Worm (Caenorhabditis elegans) whole organism, L1 larva: Measurements from ENCODE around the gene F44E2.7.
A peak's percentile ranks its signal among the peaks of the same experiment; 100 is the strongest.

ENCODE experiments used
- C16A3.4 ChIP-seq: fragments of 150-350 bp; optimal IDR thresholded peaks from 2 replicates; lab custom pipeline; 2014; ENCODE audit warnings: missing biosample characterization, missing genetic modification characterization
- C34B4.2 ChIP-seq: sonication (generic microtip); optimal IDR thresholded peaks from 2 replicates; lab custom pipeline; 2017; ENCODE audit warnings: mild to moderate bottlenecking, missing genetic modification characterization, missing compliant biosample characterization
- F16B12.6 ChIP-seq: fragments of 150-350 bp; optimal IDR thresholded peaks from 2 replicates; lab custom pipeline; 2014; ENCODE audit warnings: missing biosample characterization, missing genetic modification characterization
- aha-1 ChIP-seq: fragments of 150-350 bp; optimal IDR thresholded peaks from 2 replicates; lab custom pipeline; 2014; ENCODE audit warnings: missing biosample characterization, missing genetic modification characterization
- aly-2 ChIP-seq: fragments of 150-350 bp; optimal IDR thresholded peaks from 2 replicates; lab custom pipeline; 2014; ENCODE audit warnings: missing biosample characterization, missing genetic modification characterization
- ceh-90 ChIP-seq: sonication (generic microtip); optimal IDR thresholded peaks from 2 replicates; lab custom pipeline; 2016; ENCODE audit warnings: missing genetic modification characterization, missing compliant biosample characterization
- dpl-1 ChIP-seq, 3 experiments: fragments of 150-350 bp in 2 of 3; sonication (generic microtip) in 1 of 3; optimal IDR thresholded peaks; 2 replicates each; lab custom pipeline; 2014 to 2017; ENCODE audit warnings: missing biosample characterization in 3 of 3, missing genetic modification characterization in 3 of 3, missing genetic modification reagents in 3 of 3
- efl-3 ChIP-seq: fragments of 200-800 bp; sonication (Bioruptor generic); optimal IDR thresholded peaks from 2 replicates; lab custom pipeline; 2018; ENCODE audit warnings: mild to moderate bottlenecking, missing genetic modification characterization, missing compliant biosample characterization
- egl-27 ChIP-seq, 2 experiments: fragments of 150-350 bp in 1 of 2; sonication (generic microtip); optimal IDR thresholded peaks; 3 replicates each; lab custom pipeline; 2017 to 2018; ENCODE audit warnings: missing biosample characterization in 2 of 2, missing genetic modification characterization in 2 of 2, missing genetic modification reagents in 2 of 2
- fkh-10 ChIP-seq: sonication (generic microtip); optimal IDR thresholded peaks from 2 replicates; lab custom pipeline; 2017; ENCODE audit warnings: missing biosample characterization, missing genetic modification reagents, missing genetic modification characterization
- fkh-4 ChIP-seq: sonication (generic microtip); optimal IDR thresholded peaks from 2 replicates; lab custom pipeline; 2016; ENCODE audit warnings: missing compliant biosample characterization, missing genetic modification characterization, borderline replicate concordance
- fos-1 ChIP-seq: fragments of 150-350 bp; optimal IDR thresholded peaks from 2 replicates; lab custom pipeline; 2014; ENCODE audit warnings: missing biosample characterization, missing genetic modification characterization
- grh-1 ChIP-seq: fragments of 200-800 bp; sonication (Bioruptor generic); IDR thresholded peaks from 2 replicates; pipeline ENCODE4 v1.3.6; 2022; ENCODE audit warnings: missing genetic modification reagents, missing genetic modification characterization, missing compliant biosample characterization
- irx-1 ChIP-seq: sonication (generic microtip); optimal IDR thresholded peaks from 2 replicates; lab custom pipeline; 2016; ENCODE audit warnings: missing genetic modification characterization, missing compliant biosample characterization
- isw-1 ChIP-seq: fragments of 200-800 bp; sonication (Bioruptor generic); IDR thresholded peaks from 2 replicates; pipeline ENCODE4 v1.3.6; 2022; ENCODE audit warnings: missing genetic modification characterization, missing compliant biosample characterization
- jun-1 ChIP-seq: fragments of 150-350 bp; optimal IDR thresholded peaks from 2 replicates; lab custom pipeline; 2014; ENCODE audit warnings: missing biosample characterization, missing genetic modification reagents, missing genetic modification characterization
- lin-13 ChIP-seq: fragments of 150-350 bp; optimal IDR thresholded peaks from 2 replicates; lab custom pipeline; 2014; ENCODE audit warnings: missing biosample characterization, missing genetic modification reagents, missing genetic modification characterization
- lin-14 ChIP-seq: fragments of 200-800 bp; sonication (Bioruptor generic); optimal IDR thresholded peaks from 2 replicates; lab custom pipeline; 2018; ENCODE audit warnings: mild to moderate bottlenecking, missing genetic modification characterization, moderate library complexity, missing compliant biosample characterization
- lin-39 ChIP-seq: fragments of 150-350 bp; optimal IDR thresholded peaks from 2 replicates; lab custom pipeline; 2014; ENCODE audit warnings: missing biosample characterization, missing genetic modification reagents, missing genetic modification characterization
- lir-3 ChIP-seq: sonication (generic microtip); optimal IDR thresholded peaks from 2 replicates; lab custom pipeline; 2016; ENCODE audit warnings: mild to moderate bottlenecking, missing genetic modification characterization, moderate library complexity, missing compliant biosample characterization; ENCODE audit not compliant: poor library complexity
- mab-9 ChIP-seq: fragments of 200-800 bp; sonication (Bioruptor generic); IDR thresholded peaks from 2 replicates; pipeline ENCODE4 v1.3.6; 2022; ENCODE audit warnings: missing genetic modification reagents, missing genetic modification characterization, missing compliant biosample characterization
- nhr-11 ChIP-seq: fragments of 150-350 bp; optimal IDR thresholded peaks from 2 replicates; lab custom pipeline; 2014; ENCODE audit warnings: missing biosample characterization, missing genetic modification characterization
- nhr-19 ChIP-seq: fragments of 200-800 bp; sonication (Bioruptor generic); conservative IDR thresholded peaks from 2 replicates; pipeline ENCODE4 v1.3.6; 2022; ENCODE audit warnings: missing genetic modification characterization, missing compliant biosample characterization
- nhr-237 ChIP-seq: fragments of 150-350 bp; optimal IDR thresholded peaks from 2 replicates; lab custom pipeline; 2014; ENCODE audit warnings: missing biosample characterization, missing genetic modification characterization
- nhr-77 ChIP-seq: fragments of 150-350 bp; optimal IDR thresholded peaks from 2 replicates; lab custom pipeline; 2014; ENCODE audit warnings: missing biosample characterization, missing genetic modification characterization
- nhr-85 ChIP-seq: sonication (generic microtip); peaks from one replicate; lab custom pipeline; 2016; ENCODE audit warnings: missing genetic modification characterization, inconsistent platforms, missing compliant biosample characterization
- pax-3 ChIP-seq: fragments of 200-800 bp; sonication (Bioruptor generic); optimal IDR thresholded peaks from 2 replicates; lab custom pipeline; 2018; ENCODE audit warnings: mild to moderate bottlenecking, missing genetic modification characterization, moderate library complexity, missing compliant biosample characterization
- snu-23 ChIP-seq: sonication (generic microtip); optimal IDR thresholded peaks from 2 replicates; lab custom pipeline; 2016; ENCODE audit warnings: missing genetic modification characterization, missing compliant biosample characterization
- sptf-1 ChIP-seq: fragments of 150-350 bp; optimal IDR thresholded peaks from 2 replicates; lab custom pipeline; 2014; ENCODE audit warnings: missing biosample characterization, missing genetic modification characterization
- swsn-7 ChIP-seq: sonication (generic microtip); optimal IDR thresholded peaks from 2 replicates; lab custom pipeline; 2016; ENCODE audit warnings: missing genetic modification characterization, missing compliant biosample characterization
- tlp-1 ChIP-seq: fragments of 150-350 bp; optimal IDR thresholded peaks from 2 replicates; lab custom pipeline; 2014; ENCODE audit warnings: missing biosample characterization, missing genetic modification characterization
- unc-62 ChIP-seq: fragments of 150-350 bp; optimal IDR thresholded peaks from 2 replicates; lab custom pipeline; 2014; ENCODE audit warnings: missing biosample characterization, missing genetic modification reagents, missing genetic modification characterization
- unc-98 ChIP-seq: fragments of 200-800 bp; sonication (Bioruptor generic); IDR thresholded peaks from 2 replicates; pipeline ENCODE4 v1.3.6; 2022; ENCODE audit warnings: missing genetic modification characterization, missing compliant biosample characterization
- xbp-1 ChIP-seq: sonication (generic microtip); optimal IDR thresholded peaks from 2 replicates; lab custom pipeline; 2016; ENCODE audit warnings: missing genetic modification characterization, missing compliant biosample characterization
- zag-1 ChIP-seq: fragments of 150-350 bp; optimal IDR thresholded peaks from 2 replicates; lab custom pipeline; 2014; ENCODE audit warnings: missing biosample characterization, missing genetic modification characterization
- zip-4 ChIP-seq: fragments of 200-800 bp; sonication (Bioruptor generic); optimal IDR thresholded peaks from 2 replicates; lab custom pipeline; 2018; ENCODE audit warnings: mild to moderate bottlenecking, missing genetic modification characterization, moderate library complexity, missing compliant biosample characterization
- ztf-4 ChIP-seq: fragments of 150-350 bp; optimal IDR thresholded peaks from 2 replicates; lab custom pipeline; 2014; ENCODE audit warnings: missing biosample characterization, missing genetic modification characterization

F44E2.7 gene

ce11 chrIII:8809245-8809971 is 38.9 kb downstream of the F44E2.7 start, which contains the start of gene prx-19 (continued):
- TF ChIP-seq grh-1 (GFP tag; lab: Robert Waterston, UW), result no peak
- no peak for TF ChIP-seq nhr-11 (tag; lab: Kevin White, UChicago)
- no peak for TF ChIP-seq jun-1 (tag; lab: Kevin White, UChicago)
- peak; percentile 38 for TF ChIP-seq nhr-85 (tag; lab: Kevin White, UChicago)
- TF ChIP-seq mab-9 (GFP tag; lab: Robert Waterston, UW), result no peak
- peak; percentile 41 for TF ChIP-seq nhr-19 (GFP tag; lab: Robert Waterston, UW)
- TF ChIP-seq C16A3.4 (tag; lab: Kevin White, UChicago), result peak; percentile 60
- TF ChIP-seq C34B4.2 (tag; lab: Kevin White, UChicago), result no peak
- TF ChIP-seq lir-3 (tag; lab: Kevin White, UChicago), result no peak
- TF ChIP-seq lin-14 (GFP tag; lab: Kevin White, UChicago), result peak; percentile 32
- TF ChIP-seq tlp-1, result no peak
- TF ChIP-seq aha-1 (tag; lab: Kevin White, UChicago), result no peak
- 0 out of 2 replicates have a peak, but pooled peaks have one; percentile 8 for TF ChIP-seq isw-1 (GFP tag; lab: Robert Waterston, UW)
- peak; percentile 44 for TF ChIP-seq F16B12.6 (tag; lab: Kevin White, UChicago)
- TF ChIP-seq efl-3 (GFP tag; lab: Kevin White, UChicago), result no peak
- TF ChIP-seq ceh-90 (tag; lab: Kevin White, UChicago), result no peak
- no peak for TF ChIP-seq unc-98 (GFP tag; lab: Robert Waterston, UW)
- TF ChIP-seq xbp-1 (tag; lab: Kevin White, UChicago), result peak; percentile 38
- TF ChIP-seq irx-1 (tag; lab: Kevin White, UChicago), result no peak
- no peak for TF ChIP-seq fos-1
- TF ChIP-seq nhr-237 (tag; lab: Kevin White, UChicago), result no peak
- TF ChIP-seq zag-1, result no peak
- TF ChIP-seq ztf-4 (tag; lab: Kevin White, UChicago), result no peak
- TF ChIP-seq fkh-10 (GFP tag; lab: Kevin White, UChicago), result no peak
- no peak for TF ChIP-seq sptf-1 (tag; lab: Kevin White, UChicago)
- peak; percentile 39 for TF ChIP-seq swsn-7 (tag; lab: Kevin White, UChicago)
- TF ChIP-seq lin-39 (tag; lab: Kevin White, UChicago), result peak; percentile 11
- TF ChIP-seq unc-62, result no peak
- no peak for TF ChIP-seq pax-3 (tag; lab: Kevin White, UChicago)
- peak; percentile 59 for TF ChIP-seq snu-23 (GFP tag; lab: Kevin White, UChicago)
- TF ChIP-seq lin-13 (GFP tag; lab: Kevin White, UChicago), result no peak

- no peak for TF ChIP-seq lin-14 (GFP tag; lab: Kevin White, UChicago)
- no peak for TF ChIP-seq egl-27 (tag; optimal IDR thresholded peaks at IDR 0.05; lab: Kevin White, UChicago)
- TF ChIP-seq dpl-1 (GFP tag; optimal IDR thresholded peaks at IDR 0.05; lab: Kevin White, UChicago), result no peak
- no peak for TF ChIP-seq fkh-4
- no peak for TF ChIP-seq unc-98 (GFP tag; lab: Robert Waterston, UW)
- no peak for TF ChIP-seq unc-62
- no peak for TF ChIP-seq zip-4 (GFP tag; lab: Kevin White, UChicago)
Measured at ce11 chrIII:8807246-8807645, 41.0 kb downstream of the F44E2.7 start, which contains the start of gene F54F2.7. TSS of gene F54F2.7 (minus strand) at chrIII:8807346.

ce11 chrIII:8805815-8806214 is 42.5 kb downstream of the F44E2.7 start:
- TF ChIP-seq nhr-85 (tag; lab: Kevin White, UChicago) (peak; percentile 71), egl-27 (tag; optimal IDR thresholded peaks at IDR 0.05; lab: Kevin White, UChicago) (no peak), aly-2 (tag; lab: Kevin White, UChicago) (peak; percentile 3), nhr-77 (tag; lab: Kevin White, UChicago) (no peak)
